Worm (Caenorhabditis elegans) whole organism, L3 larva: ENCODE data around the gene ceh-34.

Source experiments
- R02D3.7 ChIP-seq: fragments of 150-350 bp; optimal IDR thresholded peaks from 2 replicates; lab custom pipeline; 2014; ENCODE audit warnings: missing biosample characterization, missing genetic modification characterization
- ZK546.5 ChIP-seq: sonication (generic microtip); optimal IDR thresholded peaks from 2 replicates; lab custom pipeline; 2017; ENCODE audit warnings: missing biosample characterization, missing genetic modification characterization
- aly-2 ChIP-seq: fragments of 150-350 bp; optimal IDR thresholded peaks from 2 replicates; lab custom pipeline; 2014; ENCODE audit warnings: missing biosample characterization, missing genetic modification characterization
- ama-1 ChIP-seq: fragments of 150-350 bp; optimal IDR thresholded peaks from 2 replicates; lab custom pipeline; 2018
- ceh-82 ChIP-seq: fragments of 150-350 bp; optimal IDR thresholded peaks from 2 replicates; lab custom pipeline; 2014; ENCODE audit warnings: missing biosample characterization, missing genetic modification characterization
- ceh-9 ChIP-seq: sonication (generic microtip); optimal IDR thresholded peaks from 2 replicates; lab custom pipeline; 2018; ENCODE audit warnings: missing biosample characterization, missing genetic modification characterization
- daf-12 ChIP-seq: fragments of 150-350 bp; optimal IDR thresholded peaks from 2 replicates; lab custom pipeline; 2014; ENCODE audit warnings: missing biosample characterization, missing genetic modification reagents, missing genetic modification characterization
- elt-1 ChIP-seq: fragments of 150-350 bp; optimal IDR thresholded peaks from 2 replicates; lab custom pipeline; 2014; ENCODE audit warnings: missing biosample characterization, missing genetic modification characterization
- elt-2 ChIP-seq: sonication (generic microtip); optimal IDR thresholded peaks from 2 replicates; lab custom pipeline; 2016; ENCODE audit warnings: missing genetic modification reagents, mild to moderate bottlenecking, missing genetic modification characterization, missing compliant biosample characterization
- elt-3 ChIP-seq, 3 experiments: fragments of 150-350 bp in 1 of 3; sonication (generic microtip) in 2 of 3; optimal IDR thresholded peaks; 2 replicates in 2 of 3; 4 replicates in 1 of 3; lab custom pipeline; 2014 to 2017; ENCODE audit warnings: missing biosample characterization in 3 of 3, missing genetic modification characterization in 3 of 3
- eor-1 ChIP-seq, 2 experiments: fragments of 150-350 bp; optimal IDR thresholded peaks; 2 replicates each; lab custom pipeline; 2014 to 2018; ENCODE audit warnings: missing biosample characterization in 2 of 2, missing genetic modification characterization in 2 of 2
- fkh-10 ChIP-seq: sonication (generic microtip); optimal IDR thresholded peaks from 2 replicates; lab custom pipeline; 2017; ENCODE audit warnings: missing biosample characterization, missing genetic modification reagents, missing genetic modification characterization
- fkh-2 ChIP-seq: fragments of 150-350 bp; optimal IDR thresholded peaks from 2 replicates; lab custom pipeline; 2014; ENCODE audit warnings: missing biosample characterization, missing genetic modification reagents, missing genetic modification characterization
- fos-1 ChIP-seq: fragments of 150-350 bp; optimal IDR thresholded peaks from 2 replicates; lab custom pipeline; 2014; ENCODE audit warnings: missing biosample characterization, missing genetic modification characterization
- hmg-11 ChIP-seq: sonication (generic microtip); optimal IDR thresholded peaks from 2 replicates; lab custom pipeline; 2016; ENCODE audit warnings: missing genetic modification characterization, missing compliant biosample characterization
- jun-1 ChIP-seq: fragments of 150-350 bp; optimal IDR thresholded peaks from 2 replicates; lab custom pipeline; 2014; ENCODE audit warnings: missing biosample characterization, missing genetic modification reagents, missing genetic modification characterization
- lin-15B ChIP-seq: fragments of 150-350 bp; optimal IDR thresholded peaks from 2 replicates; lab custom pipeline; 2014; ENCODE audit warnings: missing biosample characterization, missing genetic modification characterization
- lin-39 ChIP-seq: fragments of 150-350 bp; optimal IDR thresholded peaks from 2 replicates; lab custom pipeline; 2018; ENCODE audit warnings: missing biosample characterization, missing genetic modification reagents, missing genetic modification characterization
- lsy-12 ChIP-seq: sonication (generic microtip); optimal IDR thresholded peaks from 2 replicates; lab custom pipeline; 2016; ENCODE audit warnings: mild to moderate bottlenecking, missing genetic modification characterization, missing compliant biosample characterization
- mdl-1 ChIP-seq: fragments of 150-350 bp; optimal IDR thresholded peaks from 2 replicates; lab custom pipeline; 2014; ENCODE audit warnings: missing biosample characterization, missing genetic modification characterization
- nfya-1 ChIP-seq: sonication (generic microtip); optimal IDR thresholded peaks from 2 replicates; lab custom pipeline; 2017; ENCODE audit warnings: missing genetic modification characterization, mild to moderate bottlenecking, missing compliant biosample characterization, antibody characterized with exemption, moderate library complexity; ENCODE audit not compliant: insufficient read depth
- nhr-12 ChIP-seq: fragments of 150-350 bp; optimal IDR thresholded peaks from 2 replicates; lab custom pipeline; 2014; ENCODE audit warnings: missing biosample characterization, missing genetic modification characterization
- nhr-23 ChIP-seq: fragments of 150-350 bp; optimal IDR thresholded peaks from 2 replicates; lab custom pipeline; 2014; ENCODE audit warnings: missing biosample characterization, missing genetic modification reagents, missing genetic modification characterization
- nhr-237 ChIP-seq: fragments of 150-350 bp; optimal IDR thresholded peaks from 2 replicates; lab custom pipeline; 2014; ENCODE audit warnings: missing biosample characterization, missing genetic modification characterization
- nhr-25 ChIP-seq: sonication (generic microtip); optimal IDR thresholded peaks from 2 replicates; lab custom pipeline; 2017; ENCODE audit warnings: missing biosample characterization, missing genetic modification characterization
- nhr-43 ChIP-seq: sonication (generic microtip); optimal IDR thresholded peaks from 2 replicates; lab custom pipeline; 2016; ENCODE audit warnings: mild to moderate bottlenecking, missing genetic modification characterization, missing compliant biosample characterization; ENCODE audit not compliant: poor library complexity, severe bottlenecking
- nhr-67 ChIP-seq: fragments of 150-350 bp; optimal IDR thresholded peaks from 2 replicates; lab custom pipeline; 2014; ENCODE audit warnings: missing biosample characterization, missing genetic modification characterization
- nhr-76 ChIP-seq: fragments of 150-350 bp; sonication (generic microtip); optimal IDR thresholded peaks from 5 replicates; lab custom pipeline; 2014; ENCODE audit warnings: missing biosample characterization, missing genetic modification characterization
- nhr-77 ChIP-seq: fragments of 150-350 bp; optimal IDR thresholded peaks from 2 replicates; lab custom pipeline; 2014; ENCODE audit warnings: missing biosample characterization, missing genetic modification characterization
- pqm-1 ChIP-seq: fragments of 150-350 bp; optimal IDR thresholded peaks from 2 replicates; lab custom pipeline; 2017; ENCODE audit warnings: missing biosample characterization, missing genetic modification characterization, inconsistent platforms
- sea-2 ChIP-seq: fragments of 150-350 bp; sonication (generic microtip); optimal IDR thresholded peaks from 4 replicates; lab custom pipeline; 2014; ENCODE audit warnings: missing biosample characterization, missing genetic modification reagents, missing genetic modification characterization
- skn-1 ChIP-seq: fragments of 150-350 bp; optimal IDR thresholded peaks from 2 replicates; lab custom pipeline; 2014; ENCODE audit warnings: missing biosample characterization, missing genetic modification characterization
- unc-39 ChIP-seq: sonication (generic microtip); optimal IDR thresholded peaks from 4 replicates; lab custom pipeline; 2017; ENCODE audit warnings: missing biosample characterization, missing genetic modification characterization
- unc-62 ChIP-seq: fragments of 150-350 bp; sonication (generic microtip); optimal IDR thresholded peaks from 4 replicates; lab custom pipeline; 2014; ENCODE audit warnings: missing biosample characterization, missing genetic modification reagents, missing genetic modification characterization
- ztf-11 ChIP-seq: fragments of 150-350 bp; optimal IDR thresholded peaks from 2 replicates; lab custom pipeline; 2014; ENCODE audit warnings: missing biosample characterization, missing genetic modification characterization
- ztf-4 ChIP-seq: fragments of 150-350 bp; optimal IDR thresholded peaks from 2 replicates; lab custom pipeline; 2014; ENCODE audit warnings: missing biosample characterization, missing genetic modification characterization

The ceh-34 gene

ce11 chrV:5358772-5359171, 39.4 kb upstream of the ceh-34 start, which contains the start of gene nhr-216:
nhr-216 (minus strand) TSS chrV:5358872.
- TF ChIP-seq nhr-67, result no peak
- TF ChIP-seq jun-1 (tag; lab: Kevin White, UChicago), result no peak
- TF ChIP-seq lin-39 (tag; lab: Kevin White, UChicago), result no peak
- no peak for TF ChIP-seq lin-15B (tag; lab: Kevin White, UChicago)
- no peak for TF ChIP-seq lsy-12 (tag; lab: Kevin White, UChicago)
- TF ChIP-seq nhr-237, result no peak
- no peak for TF ChIP-seq nhr-43 (tag; lab: Kevin White, UChicago)
- TF ChIP-seq daf-12 (tag; lab: Kevin White, UChicago), result no peak
- TF ChIP-seq elt-1, result no peak
- TF ChIP-seq unc-62 (GFP tag; lab: Kevin White, UChicago), result no peak
- TF ChIP-seq mdl-1 (tag; lab: Kevin White, UChicago), result no peak
- TF ChIP-seq pqm-1, result no peak
- no peak for TF ChIP-seq nhr-76 (tag; lab: Kevin White, UChicago)
- no peak for TF ChIP-seq sea-2 (GFP tag; lab: Kevin White, UChicago)
- no peak for TF ChIP-seq ZK546.5 (tag; lab: Kevin White, UChicago)
- no peak for TF ChIP-seq R02D3.7 (tag; lab: Kevin White, UChicago)
- no peak for TF ChIP-seq unc-39

- no peak for TF ChIP-seq unc-62 (GFP tag; lab: Kevin White, UChicago)
- TF ChIP-seq elt-2 (tag; lab: Kevin White, UChicago), result no peak
- TF ChIP-seq fkh-2 (tag; lab: Kevin White, UChicago), result no peak
- no peak for TF ChIP-seq lsy-12 (tag; lab: Kevin White, UChicago)
- TF ChIP-seq aly-2 (tag; lab: Kevin White, UChicago), result no peak
- TF ChIP-seq nhr-12, result no peak
- TF ChIP-seq elt-1, result no peak
- no peak for TF ChIP-seq ztf-4 (tag; lab: Kevin White, UChicago)
- no peak for TF ChIP-seq nhr-25 (tag; lab: Kevin White, UChicago)
- TF ChIP-seq R02D3.7 (tag; lab: Kevin White, UChicago), result no peak
- no peak for TF ChIP-seq ama-1 (lab: Kevin White, UChicago)
- no peak for TF ChIP-seq fkh-10 (GFP tag; lab: Kevin White, UChicago)
- TF ChIP-seq ceh-9, result no peak
- no peak for TF ChIP-seq nhr-76 (tag; lab: Kevin White, UChicago)
- TF ChIP-seq daf-12 (tag; lab: Kevin White, UChicago), result no peak
- no peak for TF ChIP-seq nhr-23 (tag; lab: Kevin White, UChicago)
- TF ChIP-seq ztf-11, result no peak
- TF ChIP-seq nhr-237, result no peak
These were observed 32.1 kb upstream of the ceh-34 start, which contains the start of gene srd-9 for ce11 chrV:5351483-5351882. srd-9 (plus strand) TSS chrV:5351783.

- TF ChIP-seq nhr-25 (tag; lab: Kevin White, UChicago) (no peak), elt-1 (no peak), ztf-11 (no peak), fkh-2 (tag; lab: Kevin White, UChicago) (no peak), nfya-1 (tag; lab: Kevin White, UChicago) (no peak), eor-1 (tag; optimal IDR thresholded peaks at IDR 0.05; lab: Kevin White, UChicago) (no peak), jun-1 (tag; lab: Kevin White, UChicago) (no peak), lsy-12 (tag; lab: Kevin White, UChicago) (no peak), fos-1 (tag; lab: Kevin White, UChicago) (no peak), aly-2 (tag; lab: Kevin White, UChicago) (no peak)
These were observed 30.1 kb upstream of the ceh-34 start, which contains the start of gene T09D3.3 for ce11 chrV:5349471-5349870. T09D3.3 (minus strand) TSS chrV:5349571.

- TF ChIP-seq hmg-11 (tag; lab: Kevin White, UChicago) (no peak), ztf-4 (tag; lab: Kevin White, UChicago) (no peak), ceh-82 (tag; lab: Kevin White, UChicago) (no peak), skn-1 (no peak)
These were observed 26.0 kb upstream of the ceh-34 start, which contains the start of gene srg-25 for ce11 chrV:5345419-5345818. srg-25 (minus strand) TSS chrV:5345519.

ce11 chrV:5339497-5339896, 20.1 kb upstream of the ceh-34 start, which contains the start of gene srg-27:
srg-27 (plus strand) TSS chrV:5339797.
- TF ChIP-seq elt-3 (tag; optimal IDR thresholded peaks at IDR 0.05; lab: Kevin White, UChicago), result no peak
- no peak for TF ChIP-seq nhr-77
